Fruit fly (Drosophila melanogaster) whole organism, prepupa: ENCODE results near the gene Cyp313a1.

Source experiments
- Blimp-1 ChIP-seq: fragments of 200-800 bp; sonication (Bioruptor generic); optimal IDR thresholded peaks from 3 replicates; lab custom pipeline; 2017; ENCODE audit warnings: missing biosample characterization, missing genetic modification characterization, mild to moderate bottlenecking, moderate library complexity, missing genetic modification reagents
- CG10631 ChIP-seq: fragments of 200-800 bp; sonication (Bioruptor generic); optimal IDR thresholded peaks from 2 replicates; lab custom pipeline; 2016; ENCODE audit warnings: missing biosample characterization, missing genetic modification characterization
- CG10669 ChIP-seq: fragments of 200-800 bp; sonication (Bioruptor generic); optimal IDR thresholded peaks from 3 replicates; lab custom pipeline; 2018; ENCODE audit warnings: missing biosample characterization, mild to moderate bottlenecking, missing genetic modification characterization, moderate library complexity
- CG11294 ChIP-seq: fragments of 200-800 bp; sonication (Bioruptor generic); IDR thresholded peaks from 2 replicates; pipeline ENCODE4 v1.3.6; 2022; ENCODE audit warnings: missing biosample characterization, missing genetic modification characterization
- CG15336 ChIP-seq: fragments of 200-800 bp; sonication (Bioruptor generic); IDR thresholded peaks from 2 replicates; pipeline ENCODE4 v1.3.6; 2022; ENCODE audit warnings: missing biosample characterization, missing genetic modification characterization
- CG1621 ChIP-seq: fragments of 200-800 bp; sonication (Bioruptor generic); optimal IDR thresholded peaks from 3 replicates; lab custom pipeline; 2018; ENCODE audit warnings: missing biosample characterization, mild to moderate bottlenecking, missing genetic modification characterization
- CG16779 ChIP-seq: fragments of 200-800 bp; sonication (Bioruptor generic); optimal IDR thresholded peaks from 3 replicates; lab custom pipeline; 2017; ENCODE audit warnings: missing biosample characterization, mild to moderate bottlenecking, missing genetic modification characterization
- CG32006 ChIP-seq: fragments of 200-800 bp; sonication (Bioruptor generic); optimal IDR thresholded peaks from 3 replicates; lab custom pipeline; 2017; ENCODE audit warnings: missing biosample characterization, mild to moderate bottlenecking, missing genetic modification characterization
- CG3919 ChIP-seq: fragments of 200-800 bp; sonication (Bioruptor generic); optimal IDR thresholded peaks from 3 replicates; lab custom pipeline; 2016; ENCODE audit warnings: missing biosample characterization, missing genetic modification characterization
- CG4318 ChIP-seq: fragments of 200-800 bp; sonication (Bioruptor generic); optimal IDR thresholded peaks from 3 replicates; lab custom pipeline; 2017; ENCODE audit warnings: missing biosample characterization, mild to moderate bottlenecking, missing genetic modification characterization
- CG6163 ChIP-seq: fragments of 200-800 bp; sonication (Bioruptor generic); IDR thresholded peaks from 3 replicates; pipeline ENCODE4 v1.3.6; 2022; ENCODE audit warnings: missing biosample characterization, missing genetic modification characterization
- CG6276 ChIP-seq: fragments of 200-800 bp; sonication (Bioruptor generic); optimal IDR thresholded peaks from 2 replicates; lab custom pipeline; 2017; ENCODE audit warnings: missing biosample characterization, mild to moderate bottlenecking, missing genetic modification characterization
- CG6808 ChIP-seq: fragments of 200-800 bp; sonication (Bioruptor generic); optimal IDR thresholded peaks from 3 replicates; lab custom pipeline; 2017; ENCODE audit warnings: missing biosample characterization, missing genetic modification characterization, mild to moderate bottlenecking, moderate library complexity, missing genetic modification reagents
- CG6854 ChIP-seq: fragments of 200-800 bp; sonication (Bioruptor generic); optimal IDR thresholded peaks from 2 replicates; lab custom pipeline; 2017; ENCODE audit warnings: missing biosample characterization, mild to moderate bottlenecking, missing genetic modification characterization
- CG8119 ChIP-seq: fragments of 200-800 bp; sonication (Bioruptor generic); IDR thresholded peaks from 3 replicates; pipeline ENCODE4 v1.3.6; 2022; ENCODE audit warnings: missing biosample characterization, missing genetic modification characterization
- CG9139 ChIP-seq: fragments of 200-800 bp; sonication (Bioruptor generic); optimal IDR thresholded peaks from 3 replicates; lab custom pipeline; 2017; ENCODE audit warnings: missing biosample characterization, mild to moderate bottlenecking, missing genetic modification characterization
- Eip75B ChIP-seq: fragments of 200-800 bp; sonication (Bioruptor generic); optimal IDR thresholded peaks from 3 replicates; lab custom pipeline; 2016; ENCODE audit warnings: missing biosample characterization, missing genetic modification characterization
- Eip78C ChIP-seq: fragments of 200-800 bp; sonication (Bioruptor generic); peaks from one replicate; lab custom pipeline; 2016; ENCODE audit warnings: missing biosample characterization, missing genetic modification characterization
- Eip93F ChIP-seq: fragments of 200-800 bp; sonication (Bioruptor generic); optimal IDR thresholded peaks from 2 replicates; lab custom pipeline; 2016; ENCODE audit warnings: missing biosample characterization, mild to moderate bottlenecking, missing genetic modification characterization
- Ets21C ChIP-seq: fragments of 200-800 bp; sonication (Bioruptor generic); optimal IDR thresholded peaks from 3 replicates; lab custom pipeline; 2016; ENCODE audit warnings: missing biosample characterization, missing genetic modification characterization
- Gug ChIP-seq: fragments of 200-800 bp; sonication (Bioruptor generic); IDR thresholded peaks from 2 replicates; pipeline ENCODE4 v1.3.6; 2022; ENCODE audit warnings: missing biosample characterization, missing genetic modification characterization
- Hr38 ChIP-seq: sonication (Bioruptor generic); optimal IDR thresholded peaks from 2 replicates; lab custom pipeline; 2016; ENCODE audit warnings: missing biosample characterization, missing genetic modification characterization
- Hr4 ChIP-seq: fragments of 200-800 bp; sonication (Bioruptor generic); optimal IDR thresholded peaks from 3 replicates; lab custom pipeline; 2016; ENCODE audit warnings: missing biosample characterization, missing genetic modification characterization
- Lpt ChIP-seq: fragments of 200-800 bp; sonication (Bioruptor generic); optimal IDR thresholded peaks from 3 replicates; lab custom pipeline; 2016; ENCODE audit warnings: missing biosample characterization, missing genetic modification characterization
- Smox ChIP-seq: fragments of 200-800 bp; sonication (Bioruptor generic); optimal IDR thresholded peaks from 3 replicates; lab custom pipeline; 2016; ENCODE audit warnings: missing biosample characterization, missing genetic modification characterization
- Sox102F ChIP-seq: fragments of 200-800 bp; sonication (Bioruptor generic); optimal IDR thresholded peaks from 2 replicates; lab custom pipeline; 2016; ENCODE audit warnings: missing biosample characterization, mild to moderate bottlenecking, missing genetic modification characterization
- Sox14 ChIP-seq: fragments of 200-800 bp; sonication (Bioruptor generic); optimal IDR thresholded peaks from 3 replicates; lab custom pipeline; 2016; ENCODE audit warnings: missing biosample characterization, missing genetic modification characterization
- Sox15 ChIP-seq: fragments of 200-800 bp; sonication (Bioruptor generic); optimal IDR thresholded peaks from 3 replicates; lab custom pipeline; 2016; ENCODE audit warnings: missing biosample characterization, missing genetic modification characterization
- achi ChIP-seq: fragments of 200-800 bp; sonication (Bioruptor generic); optimal IDR thresholded peaks from 3 replicates; lab custom pipeline; 2016; ENCODE audit warnings: missing biosample characterization, missing genetic modification characterization
- dac ChIP-seq: fragments of 200-800 bp; sonication (Bioruptor generic); optimal IDR thresholded peaks from 2 replicates; lab custom pipeline; 2017; ENCODE audit warnings: missing biosample characterization, mild to moderate bottlenecking, missing genetic modification characterization
- dsx ChIP-seq: fragments of 200-800 bp; optimal IDR thresholded peaks from 3 replicates; lab custom pipeline; 2019; ENCODE audit warnings: missing biosample characterization, mild to moderate bottlenecking, missing genetic modification characterization, moderate library complexity; ENCODE audit not compliant: poor library complexity, severe bottlenecking
- eg ChIP-seq: fragments of 200-800 bp; sonication (Bioruptor generic); IDR thresholded peaks from 3 replicates; pipeline ENCODE4 v1.3.6; 2022; ENCODE audit warnings: missing biosample characterization, missing genetic modification characterization
- fd59A ChIP-seq: fragments of 200-800 bp; sonication (Bioruptor generic); optimal IDR thresholded peaks from 2 replicates; lab custom pipeline; 2017; ENCODE audit warnings: missing biosample characterization, mild to moderate bottlenecking, missing genetic modification characterization, missing genetic modification reagents
- fkh ChIP-seq: fragments of 200-800 bp; sonication (Bioruptor generic); optimal IDR thresholded peaks from 3 replicates; lab custom pipeline; 2017; ENCODE audit warnings: missing biosample characterization, mild to moderate bottlenecking, missing genetic modification characterization, moderate library complexity
- net ChIP-seq: fragments of 200-800 bp; sonication (Bioruptor generic); optimal IDR thresholded peaks from 3 replicates; lab custom pipeline; 2016; ENCODE audit warnings: missing biosample characterization, missing genetic modification characterization
- spab ChIP-seq: fragments of 200-800 bp; sonication (Bioruptor generic); optimal IDR thresholded peaks from 2 replicates; lab custom pipeline; 2017; ENCODE audit warnings: missing biosample characterization, mild to moderate bottlenecking, missing genetic modification characterization, missing genetic modification reagents
- ss ChIP-seq, 2 experiments: fragments of 200-800 bp; sonication (Bioruptor generic); optimal IDR thresholded peaks; 2 replicates in 1 of 2; 3 replicates in 1 of 2; lab custom pipeline; 2017 to 2018; ENCODE audit warnings: mild to moderate bottlenecking in 2 of 2, missing biosample characterization in 2 of 2, missing genetic modification characterization in 2 of 2, moderate library complexity in 1 of 2
- svp ChIP-seq: fragments of 200-800 bp; sonication (Bioruptor generic); peaks from one replicate; lab custom pipeline; 2016; ENCODE audit warnings: missing biosample characterization, missing genetic modification characterization
- topi ChIP-seq: fragments of 200-800 bp; sonication (Bioruptor generic); optimal IDR thresholded peaks from 3 replicates; lab custom pipeline; 2016; ENCODE audit warnings: missing biosample characterization, missing genetic modification characterization
- vri ChIP-seq: fragments of 200-800 bp; sonication (Bioruptor generic); optimal IDR thresholded peaks from 3 replicates; lab custom pipeline; 2016; ENCODE audit warnings: missing biosample characterization, mild to moderate bottlenecking, missing genetic modification characterization

The Cyp313a1 gene

dm6 chr3R:14479623-14480194 is 41.1 kb upstream of the Cyp313a1 start:
- TF ChIP-seq net (GFP tag; lab: Kevin White, UChicago) (no peak), Eip78C (GFP tag; lab: Kevin White, UChicago) (peak; percentile 26), CG10631 (no peak), fkh (peak; percentile 79), Blimp-1 (GFP tag; lab: Kevin White, UChicago) (no peak), ss (GFP tag; optimal IDR thresholded peaks at IDR 0.05; lab: Kevin White, UChicago) (no peak), Lpt (GFP tag; lab: Kevin White, UChicago) (no peak)

- TF ChIP-seq dac (GFP tag; lab: Kevin White, UChicago), result no peak
- peak; percentile 78 for TF ChIP-seq svp (GFP tag; lab: Kevin White, UChicago)
- no peak for TF ChIP-seq CG6808
- peak; percentile 12 for TF ChIP-seq topi (GFP tag; lab: Kevin White, UChicago)
- TF ChIP-seq CG3919, result peak; percentile 35
- no peak for TF ChIP-seq Sox15
- TF ChIP-seq ss (GFP tag; optimal IDR thresholded peaks at IDR 0.05; lab: Kevin White, UChicago), result peak; percentile 2 to 16
- peak; percentile 21 for TF ChIP-seq vri
- no peak for TF ChIP-seq CG15336
- no peak for TF ChIP-seq CG11294 (GFP tag; lab: Robert Waterston, UW)
- TF ChIP-seq CG10669, result no peak
- TF ChIP-seq Sox14 (GFP tag; lab: Kevin White, UChicago), result peak; percentile 31
- peak; percentile 0 for TF ChIP-seq Eip93F
- TF ChIP-seq Eip75B, result peak; percentile 19
- TF ChIP-seq CG9139, result no peak
- no peak for TF ChIP-seq CG8119 (GFP tag; lab: Robert Waterston, UW)
- no peak for TF ChIP-seq spab (GFP tag; lab: Kevin White, UChicago)
- no peak for TF ChIP-seq Hr38 (GFP tag; lab: Kevin White, UChicago)
- TF ChIP-seq Gug, result no peak
- TF ChIP-seq dsx (GFP tag; lab: Kevin White, UChicago), result peak; percentile 24
- peak; percentile 76 for TF ChIP-seq Eip78C (GFP tag; lab: Kevin White, UChicago)
- 0 out of 3 replicates have a peak, but pooled peaks have one; percentile 13 for TF ChIP-seq CG6163 (GFP tag; lab: Robert Waterston, UW)
- TF ChIP-seq Ets21C (GFP tag; lab: Kevin White, UChicago), result no peak
- TF ChIP-seq net (GFP tag; lab: Kevin White, UChicago), result peak; percentile 13
- no peak for TF ChIP-seq Sox102F
- TF ChIP-seq Lpt (GFP tag; lab: Kevin White, UChicago), result no peak
- TF ChIP-seq eg (GFP tag; lab: Robert Waterston, UW), result no peak; the same call in 2 of the 3 replicates
- no peak for TF ChIP-seq CG32006
- no peak for TF ChIP-seq Smox (GFP tag; lab: Kevin White, UChicago)
- peak; percentile 35 for TF ChIP-seq CG6854 (GFP tag; lab: Kevin White, UChicago)
- no peak for TF ChIP-seq CG16779 (tag; lab: Kevin White, UChicago)
Observed at dm6 chr3R:14481569-14481968, 39.3 kb upstream of the Cyp313a1 start, which contains the start of gene cv-c. TSS of gene cv-c (minus strand) at chr3R:14481713.

DNA sequence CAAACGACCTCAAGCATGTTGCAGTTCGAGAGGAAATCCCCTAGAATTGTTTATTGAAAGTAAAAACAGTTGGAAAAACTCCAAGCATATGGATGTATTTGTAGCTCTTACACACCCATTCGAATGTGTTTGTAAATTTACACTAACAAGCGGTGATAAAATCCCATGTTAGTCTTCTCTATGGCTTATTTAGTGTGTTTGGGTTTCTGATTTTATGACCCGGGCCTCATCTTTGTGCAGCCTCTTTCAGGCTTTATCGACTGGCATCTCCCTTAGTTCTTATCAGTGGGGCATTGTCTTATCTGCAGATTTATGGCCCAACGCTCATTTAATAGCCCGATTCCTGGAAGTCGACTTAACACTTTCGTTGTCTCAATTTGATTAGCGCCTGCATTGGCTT is 38.9 kb upstream of the Cyp313a1 start:
- TF ChIP-seq topi (GFP tag; lab: Kevin White, UChicago) (no peak), Smox (GFP tag; lab: Kevin White, UChicago) (no peak), CG6808 (no peak), svp (GFP tag; lab: Kevin White, UChicago) (no peak), CG4318 (no peak), CG6276 (no peak), achi (GFP tag; lab: Kevin White, UChicago) (no peak), ss (GFP tag; optimal IDR thresholded peaks at IDR 0.05; lab: Kevin White, UChicago) (no peak), vri (no peak), CG6854 (GFP tag; lab: Kevin White, UChicago) (no peak), Sox15 (no peak), fd59A (GFP tag; lab: Kevin White, UChicago) (no peak), CG1621 (tag; lab: Kevin White, UChicago) (no peak), CG8119 (GFP tag; lab: Robert Waterston, UW) (no peak), Hr4 (GFP tag; lab: Kevin White, UChicago) (no peak), Eip93F (no peak), CG10669 (no peak)
